Worm (Caenorhabditis elegans) whole organism, L2 larva: Measurements from ENCODE around the gene K08E5.6.

ENCODE experiments used
- Y55F3AM.14 ChIP-seq: fragments of 200-800 bp; sonication (Bioruptor generic); optimal IDR thresholded peaks from 2 replicates; lab custom pipeline; 2018; ENCODE audit warnings: mild to moderate bottlenecking, missing genetic modification characterization, missing compliant biosample characterization
- aly-2 ChIP-seq: fragments of 150-350 bp; optimal IDR thresholded peaks from 2 replicates; lab custom pipeline; 2014; ENCODE audit warnings: missing biosample characterization, missing genetic modification characterization
- ama-1 ChIP-seq: fragments of 150-350 bp; optimal IDR thresholded peaks from 2 replicates; lab custom pipeline; 2018; ENCODE audit warnings: inconsistent platforms
- gmeb-1 ChIP-seq: fragments of 150-350 bp; optimal IDR thresholded peaks from 2 replicates; lab custom pipeline; 2014; ENCODE audit warnings: missing biosample characterization, missing genetic modification characterization
- lsy-2 ChIP-seq, 2 experiments: fragments of 150-350 bp in 1 of 2; sonication (generic microtip) in 1 of 2; optimal IDR thresholded peaks; 2 replicates each; lab custom pipeline; 2014 to 2017; ENCODE audit warnings: missing biosample characterization in 2 of 2, missing genetic modification characterization in 2 of 2
- nhr-77 ChIP-seq: fragments of 150-350 bp; optimal IDR thresholded peaks from 2 replicates; lab custom pipeline; 2014; ENCODE audit warnings: missing biosample characterization, missing genetic modification characterization
- unc-39 ChIP-seq: fragments of 150-350 bp; optimal IDR thresholded peaks from 2 replicates; lab custom pipeline; 2014; ENCODE audit warnings: missing biosample characterization, missing genetic modification characterization
- unc-55 ChIP-seq: fragments of 150-350 bp; sonication (generic microtip); optimal IDR thresholded peaks from 3 replicates; lab custom pipeline; 2014; ENCODE audit warnings: missing biosample characterization, missing genetic modification reagents, missing genetic modification characterization

Gene K08E5.6

ce11 chrIII:10187840-10188239 lies 47.0 kb downstream of the K08E5.6 start (continued):
- TF ChIP-seq Y55F3AM.14 (GFP tag; lab: Kevin White, UChicago) (no peak), nhr-77 (tag; lab: Kevin White, UChicago) (no peak), unc-39 (tag; lab: Kevin White, UChicago) (no peak), unc-55 (GFP tag; lab: Kevin White, UChicago) (peak; percentile 91), lsy-2 (tag; optimal IDR thresholded peaks at IDR 0.05; lab: Kevin White, UChicago) (peak in 1 of 2 experiments; percentile 52), aly-2 (tag; lab: Kevin White, UChicago) (no peak)
- TF ChIP-seq, all 48 proteins: peak for 6

- TF ChIP-seq gmeb-1 (tag; lab: Kevin White, UChicago) = no peak
- no peak for TF ChIP-seq aly-2 (tag; lab: Kevin White, UChicago)
- TF ChIP-seq ama-1 = no peak
Measured at ce11 chrIII:10188912-10189311, 48.1 kb downstream of the K08E5.6 start, which contains the start of gene epac-1. Gene epac-1, plus strand, starts transcription at chrIII:10189212.
